Worm (Caenorhabditis elegans) whole organism, young adult: ENCODE measurements around the gene srz-60.

Source experiments
- ZK185.1 ChIP-seq: sonication (generic microtip); optimal IDR thresholded peaks from 2 replicates; lab custom pipeline; 2016; ENCODE audit warnings: mild to moderate bottlenecking, missing genetic modification characterization, missing compliant biosample characterization; ENCODE audit not compliant: poor library complexity, severe bottlenecking
- efl-1 ChIP-seq: fragments of 150-350 bp; optimal IDR thresholded peaks from 2 replicates; lab custom pipeline; 2014; ENCODE audit warnings: missing biosample characterization, missing genetic modification reagents, missing genetic modification characterization
- gei-17 ChIP-seq: fragments of 200-800 bp; sonication (Bioruptor generic); optimal IDR thresholded peaks from 2 replicates; lab custom pipeline; 2018; ENCODE audit warnings: mild to moderate bottlenecking, missing genetic modification characterization, missing compliant biosample characterization
- pha-4 ChIP-seq: fragments of 150-350 bp; sonication (generic microtip); optimal IDR thresholded peaks from 2 replicates; lab custom pipeline; 2014; ENCODE audit warnings: missing biosample characterization, missing genetic modification reagents, missing genetic modification characterization
- sdz-38 ChIP-seq: sonication (generic microtip); optimal IDR thresholded peaks from 2 replicates; lab custom pipeline; 2016; ENCODE audit warnings: missing genotype, missing genetic modification characterization, missing compliant biosample characterization
- somi-1 ChIP-seq: fragments of 200-800 bp; sonication (Bioruptor generic); optimal IDR thresholded peaks from 2 replicates; lab custom pipeline; 2018; ENCODE audit warnings: mild to moderate bottlenecking, missing genetic modification characterization, missing compliant biosample characterization

- TF ChIP-seq pha-4 (tag; lab: Kevin White, UChicago) (no peak), gei-17 (GFP tag; lab: Kevin White, UChicago) (no peak), sdz-38 (tag; lab: Kevin White, UChicago) (no peak), somi-1 (GFP tag; lab: Kevin White, UChicago) (no peak), ZK185.1 (tag; lab: Kevin White, UChicago) (no peak), efl-1 (GFP tag; lab: Kevin White, UChicago) (no peak)
Measured at ce11 chrIV:3467128-3467527, 38.4 kb downstream of the srz-60 start, which contains the start of gene F58E2.3.
